Worm (Caenorhabditis elegans): ENCODE data around the gene ceh-86.

Gene ceh-86

ce11 chrII:2411555-2411954 is 20.3 kb downstream of the ceh-86 start:
- no peak for TF ChIP-seq dao-5 (tag; optimal IDR thresholded peaks at IDR 0.05)
- TF ChIP-seq W03F9.2 (tag; optimal IDR thresholded peaks at IDR 0.05): no peak
- TF ChIP-seq him-1 (tag; optimal IDR thresholded peaks at IDR 0.05): no peak

- no peak for TF ChIP-seq W03F9.2 (tag; optimal IDR thresholded peaks at IDR 0.05)
- TF ChIP-seq him-1 (tag; optimal IDR thresholded peaks at IDR 0.05): no peak
- no peak for TF ChIP-seq dao-5 (tag; optimal IDR thresholded peaks at IDR 0.05)
Measured at ce11 chrII:2411093-2411492, 20.8 kb downstream of the ceh-86 start.

ce11 chrII:2403984-2404383 is 27.9 kb downstream of the ceh-86 start, which contains the start of gene F16G10.1:
F16G10.1 (plus strand) TSS chrII:2404284.
- no peak for TF ChIP-seq dao-5 (tag; optimal IDR thresholded peaks at IDR 0.05)
- no peak for TF ChIP-seq W03F9.2 (tag; optimal IDR thresholded peaks at IDR 0.05)
- no peak for TF ChIP-seq him-1 (tag; optimal IDR thresholded peaks at IDR 0.05)

ce11 chrII:2399810-2400209 is 32.1 kb downstream of the ceh-86 start:
- TF ChIP-seq W03F9.2 (tag; optimal IDR thresholded peaks at IDR 0.05): no peak
- no peak for TF ChIP-seq dao-5 (tag; optimal IDR thresholded peaks at IDR 0.05)
- no peak for TF ChIP-seq him-1 (tag; optimal IDR thresholded peaks at IDR 0.05)

ce11 chrII:2398884-2399283 is 33.0 kb downstream of the ceh-86 start, which contains the start of gene F16G10.14:
F16G10.14 (minus strand) TSS chrII:2398984.
- TF ChIP-seq dao-5 (tag; optimal IDR thresholded peaks at IDR 0.05) (no peak), him-1 (tag; optimal IDR thresholded peaks at IDR 0.05) (no peak), W03F9.2 (tag; optimal IDR thresholded peaks at IDR 0.05) (no peak)

- TF ChIP-seq him-1 (tag; optimal IDR thresholded peaks at IDR 0.05) (no peak), W03F9.2 (tag; optimal IDR thresholded peaks at IDR 0.05) (no peak), dao-5 (tag; optimal IDR thresholded peaks at IDR 0.05) (no peak)
Measured at ce11 chrII:2395864-2396263, 36.0 kb downstream of the ceh-86 start, which contains the start of gene F16G10.13. F16G10.13 (minus strand) TSS chrII:2395964.

- TF ChIP-seq him-1 (tag; optimal IDR thresholded peaks at IDR 0.05) (no peak), W03F9.2 (tag; optimal IDR thresholded peaks at IDR 0.05) (no peak), dao-5 (tag; optimal IDR thresholded peaks at IDR 0.05) (no peak)
Measured at ce11 chrII:2393821-2394220, 38.1 kb downstream of the ceh-86 start, which contains the start of gene F16G10.11. F16G10.11 (minus strand) TSS chrII:2393921.

ce11 chrII:2390884-2391283 is 41.0 kb downstream of the ceh-86 start, which contains the start of gene F16G10.10:
F16G10.10 (minus strand) TSS chrII:2390984.
- no peak for TF ChIP-seq W03F9.2 (tag; optimal IDR thresholded peaks at IDR 0.05)
- TF ChIP-seq him-1 (tag; optimal IDR thresholded peaks at IDR 0.05): no peak
- no peak for TF ChIP-seq dao-5 (tag; optimal IDR thresholded peaks at IDR 0.05)

- no peak for TF ChIP-seq W03F9.2 (tag; optimal IDR thresholded peaks at IDR 0.05)
Measured at ce11 chrII:2385495-2385894, 46.4 kb downstream of the ceh-86 start, which contains the start of gene F16G10.9. F16G10.9 (minus strand) TSS chrII:2385595.

ce11 chrII:2383334-2383733 is 48.5 kb downstream of the ceh-86 start, which contains the start of gene F16G10.8:
F16G10.8 (minus strand) TSS chrII:2383434.
- no peak for TF ChIP-seq him-1 (tag; optimal IDR thresholded peaks at IDR 0.05)
- no peak for TF ChIP-seq dao-5 (tag; optimal IDR thresholded peaks at IDR 0.05)
- no peak for TF ChIP-seq W03F9.2 (tag; optimal IDR thresholded peaks at IDR 0.05)

ce11 chrII:2380174-2380573 is 51.7 kb downstream of the ceh-86 start, which contains the start of gene F16G10.7:
F16G10.7 (minus strand) TSS chrII:2380274.
- no peak for TF ChIP-seq dao-5 (tag; optimal IDR thresholded peaks at IDR 0.05)
- no peak for TF ChIP-seq him-1 (tag; optimal IDR thresholded peaks at IDR 0.05)
- no peak for TF ChIP-seq W03F9.2 (tag; optimal IDR thresholded peaks at IDR 0.05)

ce11 chrII:2379673-2380072 is 52.2 kb downstream of the ceh-86 start:
- TF ChIP-seq dao-5 (tag; optimal IDR thresholded peaks at IDR 0.05): no peak
- no peak for TF ChIP-seq W03F9.2 (tag; optimal IDR thresholded peaks at IDR 0.05)
- TF ChIP-seq him-1 (tag; optimal IDR thresholded peaks at IDR 0.05): no peak

- TF ChIP-seq dao-5 (tag; optimal IDR thresholded peaks at IDR 0.05) (no peak), W03F9.2 (tag; optimal IDR thresholded peaks at IDR 0.05) (peak; percentile 18)
Measured at ce11 chrII:2378465-2379009, 53.3 kb downstream of the ceh-86 start.

ce11 chrII:2377751-2378150 is 54.1 kb downstream of the ceh-86 start, which contains the start of gene F16G10.6:
F16G10.6 (minus strand) TSS chrII:2377851.
- TF ChIP-seq him-1 (tag; optimal IDR thresholded peaks at IDR 0.05) (no peak), W03F9.2 (tag; optimal IDR thresholded peaks at IDR 0.05) (no peak), dao-5 (tag; optimal IDR thresholded peaks at IDR 0.05) (no peak)
